Fruit fly (Drosophila melanogaster) whole organism: Measurements from ENCODE around the gene CG14354.

Experiments used
- CG8478 ChIP-seq: fragments of >200 bp; optimal IDR thresholded peaks from 2 replicates; lab custom pipeline; 2018; ENCODE audit warnings: inconsistent platforms
- Dll ChIP-seq: fragments of >200 bp; optimal IDR thresholded peaks from 2 replicates; lab custom pipeline; 2017
- EcR ChIP-seq, 2 experiments: fragments of >200 bp; optimal IDR thresholded peaks; 2 replicates each; lab custom pipeline; 2017; ENCODE audit warnings: missing biosample characterization in 2 of 2, missing genetic modification characterization in 2 of 2, missing genetic modification reagents in 2 of 2
- pan ChIP-seq: fragments of >200 bp; optimal IDR thresholded peaks from 2 replicates; lab custom pipeline; 2017
- psq ChIP-seq: fragments of >200 bp; optimal IDR thresholded peaks from 2 replicates; lab custom pipeline; 2017
- usp ChIP-seq: fragments of >200 bp; optimal IDR thresholded peaks from 2 replicates; lab custom pipeline; 2017; ENCODE audit warnings: missing biosample characterization, missing genetic modification characterization, mixed read lengths

DNA sequence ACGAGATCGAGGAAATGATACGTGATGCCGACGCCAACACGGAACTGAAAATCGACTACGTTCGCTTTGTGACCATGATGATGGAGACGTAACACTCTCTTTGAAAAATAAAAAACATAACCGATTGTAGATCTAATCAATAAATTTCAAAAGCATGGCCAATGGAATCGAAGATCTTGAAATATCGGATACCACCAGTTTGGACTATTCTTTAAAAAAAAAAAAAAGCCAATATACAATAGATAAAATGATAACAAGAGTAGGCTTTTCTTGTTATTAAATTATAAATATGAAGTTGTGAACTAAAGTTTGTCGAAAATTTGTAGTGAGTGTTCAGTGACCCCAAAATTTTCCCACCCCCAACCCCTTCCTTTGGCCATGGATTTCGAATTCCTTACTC, 3.7 kb upstream of the CG14354 start, which contains the start of the genes Acam and CG17770:
- no peak for TF ChIP-seq EcR (GFP tag; optimal IDR thresholded peaks at IDR 0.05; lab: Kevin White, UChicago)
- TF ChIP-seq psq (lab: Kevin White, UChicago) = no peak
- no peak for TF ChIP-seq usp (GFP tag; lab: Kevin White, UChicago)
- TF ChIP-seq CG8478 (lab: Kevin White, UChicago) = no peak
- no peak for TF ChIP-seq Dll (lab: Kevin White, UChicago)
- TF ChIP-seq pan (lab: Kevin White, UChicago) = no peak
